Fruit fly (Drosophila melanogaster) whole organism, embryonic: ENCODE measurements around the gene CG13064.

ENCODE experiments used
- CG1529 ChIP-seq: fragments of 200-800 bp; sonication (Bioruptor generic); optimal IDR thresholded peaks from 3 replicates; lab custom pipeline; 2018; ENCODE audit warnings: missing biosample characterization, missing genetic modification characterization
- CG6791 ChIP-seq: fragments of 200-800 bp; sonication (Bioruptor generic); IDR thresholded peaks from 3 replicates; pipeline ENCODE4 v1.3.6; 2022; ENCODE audit warnings: missing biosample characterization, missing genetic modification characterization; ENCODE audit not compliant: partially characterized antibody
- Dbx ChIP-seq: fragments of 200-800 bp; sonication (Bioruptor generic); IDR thresholded peaks from 3 replicates; pipeline ENCODE4 v1.3.6; 2022; ENCODE audit warnings: missing biosample characterization, missing genetic modification characterization
- hb ChIP-seq: fragments of 200-800 bp; sonication (Bioruptor generic); IDR thresholded peaks from 3 replicates; pipeline ENCODE4 v1.3.6; 2022; ENCODE audit warnings: missing biosample characterization, missing genetic modification characterization; ENCODE audit not compliant: partially characterized antibody

DNA sequence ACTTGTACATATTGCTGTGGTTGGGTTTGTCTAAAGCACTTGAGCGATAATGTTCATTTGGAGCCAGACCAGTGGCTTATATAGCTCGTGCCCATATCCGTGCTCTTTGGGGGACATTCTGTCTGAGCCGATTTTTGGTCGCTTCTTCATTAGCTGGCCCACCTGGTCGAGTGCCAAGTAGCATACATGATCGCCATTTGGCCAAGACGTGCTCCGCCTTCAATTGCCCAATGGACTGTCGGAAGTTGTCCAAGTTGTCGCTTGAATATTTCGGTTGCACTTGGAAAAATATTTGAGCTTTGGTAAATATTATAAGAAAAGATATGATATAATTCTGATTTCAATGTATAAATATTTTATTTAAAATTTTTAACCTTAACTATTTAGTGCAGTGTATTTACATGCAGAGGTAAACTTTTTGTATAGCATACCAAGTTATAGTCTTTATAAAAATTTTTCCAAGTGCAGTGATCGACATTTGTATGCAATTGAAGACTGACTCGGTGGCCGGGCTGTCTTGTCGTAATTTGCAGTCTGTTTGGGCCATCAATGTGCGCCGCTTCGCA, 5.2 kb downstream of the CG13064 start, which contains the start of gene CG13047:
- TF ChIP-seq CG6791 (GFP tag; lab: Robert Waterston, UW) = no peak
- no peak for TF ChIP-seq CG1529 (GFP tag; lab: Kevin White, UChicago)
- TF ChIP-seq hb (GFP tag; lab: Robert Waterston, UW) = no peak
- TF ChIP-seq Dbx (GFP tag; lab: Robert Waterston, UW) = no peak
